Worm (Caenorhabditis elegans) whole organism, young adult: Measurements from ENCODE around the gene B0280.11.

ENCODE experiments used
- C06A6.2 ChIP-seq: fragments of 200-800 bp; sonication (Bioruptor generic); conservative IDR thresholded peaks from 2 replicates; pipeline ENCODE4 v1.3.6; 2022; ENCODE audit warnings: missing genetic modification characterization, missing compliant biosample characterization
- F49E8.2 ChIP-seq: sonication (generic microtip); optimal IDR thresholded peaks from 3 replicates; lab custom pipeline; 2017; ENCODE audit warnings: missing genetic modification characterization, mild to moderate bottlenecking, missing compliant biosample characterization, antibody characterized with exemption, moderate library complexity; ENCODE audit not compliant: insufficient read depth
- efl-1 ChIP-seq: fragments of 150-350 bp; optimal IDR thresholded peaks from 2 replicates; lab custom pipeline; 2014; ENCODE audit warnings: missing biosample characterization, missing genetic modification reagents, missing genetic modification characterization
- unc-130 ChIP-seq: sonication (generic microtip); optimal IDR thresholded peaks from 2 replicates; lab custom pipeline; 2016; ENCODE audit warnings: missing genetic modification reagents, missing genetic modification characterization, missing compliant biosample characterization

- TF ChIP-seq F49E8.2 (no peak), efl-1 (no peak), C06A6.2 (GFP tag; lab: Robert Waterston, UW) (no peak), unc-130 (no peak)
Observed at ce11 chrIII:7095156-7095555, 42.9 kb downstream of the B0280.11 start, which contains the start of gene nhr-9.
